Worm (Caenorhabditis elegans): ENCODE results near the gene srw-117.

DNA sequence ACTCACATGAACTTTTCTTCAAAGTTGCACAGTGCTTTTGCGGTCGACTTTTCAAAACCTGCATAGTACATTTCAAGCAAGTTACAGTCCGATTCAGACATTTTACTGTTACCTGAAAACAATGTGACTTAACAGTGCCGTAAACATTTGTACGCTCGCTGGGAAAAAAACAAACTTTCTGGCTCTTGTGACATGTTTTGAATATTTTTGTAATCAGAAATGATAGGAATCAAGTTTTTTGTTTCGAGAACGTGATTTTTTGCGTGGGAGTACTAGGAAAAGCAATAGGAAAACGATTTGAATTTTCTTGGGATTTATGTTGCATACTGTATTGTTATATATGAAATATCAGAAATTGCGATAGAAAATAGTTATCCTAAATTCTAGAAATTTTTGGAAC lies 12.9 kb upstream of the srw-117 start, which contains the start of gene srw-120:
- TF ChIP-seq lin-15B (tag; optimal IDR thresholded peaks at IDR 0.05) (no peak), attf-4 (tag; optimal IDR thresholded peaks at IDR 0.05) (no peak), snpc-4 (tag; optimal IDR thresholded peaks at IDR 0.05) (no peak), fkh-10 (GFP tag; optimal IDR thresholded peaks at IDR 0.05) (no peak), egl-43 (GFP tag; IDR thresholded peaks at IDR 0.05) (no peak), nhr-102 (tag; optimal IDR thresholded peaks at IDR 0.05) (no peak), hmg-1.1 (GFP tag; IDR thresholded peaks at IDR 0.05) (no peak), ztf-11 (tag; optimal IDR thresholded peaks at IDR 0.05) (no peak)

Data from whole organism, L4 larva.